Fruit fly (Drosophila melanogaster): ENCODE measurements around the gene CG3698.
A peak's percentile ranks its signal among the peaks of the same experiment; 100 is the strongest.

Gene CG3698

DNA sequence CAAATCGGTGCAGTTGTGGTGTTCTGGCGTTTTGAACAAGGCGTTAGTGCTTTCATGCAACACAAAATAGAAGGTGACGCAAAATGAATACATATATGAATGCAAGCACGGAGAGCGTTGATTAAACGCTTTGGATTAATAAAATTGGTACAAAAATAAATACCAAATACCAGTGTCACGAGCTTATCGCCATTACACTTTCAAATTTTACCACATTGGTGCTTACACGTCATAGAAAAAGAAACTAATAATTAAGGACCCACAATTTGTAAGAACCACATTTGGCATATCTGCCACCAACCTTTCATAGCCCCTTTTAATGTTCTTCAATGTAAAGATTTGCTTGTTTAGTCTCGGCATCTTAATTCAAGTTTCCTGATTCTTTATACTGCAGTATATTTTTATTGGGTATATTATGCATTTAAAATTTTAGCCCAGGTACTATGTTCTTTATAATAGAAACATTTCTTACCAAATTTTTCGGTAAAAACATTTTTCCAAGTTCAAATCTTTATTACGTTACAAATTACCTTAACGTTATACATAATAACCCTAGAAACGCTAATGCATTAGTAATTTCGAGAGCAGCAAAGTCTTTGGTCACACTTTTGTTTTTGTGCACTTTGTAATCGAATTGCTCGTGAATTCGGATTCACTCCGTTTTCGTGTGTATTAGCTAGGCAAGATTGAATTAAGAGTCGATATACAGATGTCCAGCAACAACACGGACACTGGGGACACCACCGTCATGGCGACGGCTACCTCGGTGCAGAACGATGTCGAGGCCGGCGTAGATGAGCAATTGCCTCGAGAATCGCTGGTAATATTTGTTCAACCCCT, 19.7 kb downstream of the CG3698 start, which contains the start of the genes Pex16 and Pex14 (continued):
- TF ChIP-seq CG7987 (GFP tag; optimal IDR thresholded peaks at IDR 0.05) (no peak), CG15696 (tag; optimal IDR thresholded peaks at IDR 0.05) (peak; percentile 61), CG31388 (GFP tag; optimal IDR thresholded peaks at IDR 0.05) (no peak), CG1529 (GFP tag; optimal IDR thresholded peaks at IDR 0.05) (peak; percentile 23), CG14860 (GFP tag; IDR thresholded peaks at IDR 0.05; ENCODE audit: partially characterized antibody) (no peak), CG17612 (GFP tag; IDR thresholded peaks at IDR 0.05) (no peak), CG17359 (tag; optimal IDR thresholded peaks at IDR 0.05) (peak; percentile 60), esg (GFP tag; conservative IDR thresholded peaks at IDR 0.05) (peak; percentile 71), Gsc (GFP tag; IDR thresholded peaks at IDR 0.05) (peak; percentile 43; the same call in 1 of the 2 replicates), kni (GFP tag; optimal IDR thresholded peaks at IDR 0.05) (no peak), pho (GFP tag; optimal IDR thresholded peaks at IDR 0.05) (peak; percentile 87), HmgZ (tag; optimal IDR thresholded peaks at IDR 0.05) (peak; percentile 55), mld (GFP tag; IDR thresholded peaks at IDR 0.05; ENCODE audit: partially characterized antibody) (no peak), PHDP (tag; optimal IDR thresholded peaks at IDR 0.05) (peak; percentile 46), pnt (GFP tag; optimal IDR thresholded peaks at IDR 0.05) (peak; percentile 86), Sin3A (optimal IDR thresholded peaks at IDR 0.05) (no peak), Bgb (GFP tag; IDR thresholded peaks at IDR 0.05; ENCODE audit: partially characterized antibody) (no peak), CG15073 (GFP tag; optimal IDR thresholded peaks at IDR 0.05) (no peak), CG16863 (GFP tag; optimal IDR thresholded peaks at IDR 0.05) (peak; percentile 76), eyg (GFP tag; optimal IDR thresholded peaks at IDR 0.05) (peak; percentile 55), Sry-δ (GFP tag; optimal IDR thresholded peaks at IDR 0.05) (peak; percentile 44), insv (GFP tag; optimal IDR thresholded peaks at IDR 0.05) (peak in 1 of 2 experiments; percentile 0), D19B (GFP tag; optimal IDR thresholded peaks at IDR 0.05) (peak; percentile 53), CG10565 (GFP tag; optimal IDR thresholded peaks at IDR 0.05) (no peak), Rfx (GFP tag; IDR thresholded peaks at IDR 0.05) (peak; percentile 85), CG13287 (GFP tag; IDR thresholded peaks at IDR 0.05; ENCODE audit: partially characterized antibody) (no peak), pfk (GFP tag; optimal IDR thresholded peaks at IDR 0.05) (no peak), CG13775 (GFP tag; optimal IDR thresholded peaks at IDR 0.05) (peak; percentile 75), dm (GFP tag; optimal IDR thresholded peaks at IDR 0.05) (peak; percentile 48), CG17802 (tag; optimal IDR thresholded peaks at IDR 0.05) (peak; percentile 34), vvl (GFP tag; IDR thresholded peaks at IDR 0.05) (peak; percentile 78; the same call in 1 of the 2 replicates), fd102C (GFP tag; optimal IDR thresholded peaks at IDR 0.05) (no peak), eve (GFP tag; optimal IDR thresholded peaks at IDR 0.05) (no peak), CG11696 (GFP tag; IDR thresholded peaks at IDR 0.05) (peak; percentile 48; the same call in 1 of the 2 replicates), Asciz (GFP tag; optimal IDR thresholded peaks at IDR 0.05) (no peak), ci (GFP tag; IDR thresholded peaks at IDR 0.05) (peak; percentile 70), CG3407 (GFP tag; optimal IDR thresholded peaks at IDR 0.05) (no peak), stwl (tag; optimal IDR thresholded peaks at IDR 0.05) (peak; percentile 30), CG12236 (GFP tag; optimal IDR thresholded peaks at IDR 0.05) (peak; percentile 35), CG10654 (GFP tag; optimal IDR thresholded peaks at IDR 0.05) (peak; percentile 37), NK7.1 (GFP tag; optimal IDR thresholded peaks at IDR 0.05) (peak; percentile 66), ase (GFP tag; IDR thresholded peaks at IDR 0.05) (peak; percentile 69; the same call in 2 of the 3 replicates), slou (GFP tag; optimal IDR thresholded peaks at IDR 0.05) (peak; percentile 48), CG2120 (GFP tag; optimal IDR thresholded peaks at IDR 0.05) (peak; percentile 85), CG14710 (tag; optimal IDR thresholded peaks at IDR 0.05) (peak; percentile 61), ac (GFP tag; optimal IDR thresholded peaks at IDR 0.05) (no peak), org-1 (GFP tag; optimal IDR thresholded peaks at IDR 0.05) (no peak), kah (GFP tag; optimal IDR thresholded peaks at IDR 0.05) (no peak), CG4617 (GFP tag; optimal IDR thresholded peaks at IDR 0.05; ENCODE audit: borderline replicate concordance) (peak; percentile 68)

All from whole organism, embryonic.